Fruit fly (Drosophila melanogaster) whole organism, prepupa: ENCODE data around the gene CG2818.
A peak's percentile ranks its signal among the peaks of the same experiment; 100 is the strongest.

Experiments
- Blimp-1 ChIP-seq: fragments of 200-800 bp; sonication (Bioruptor generic); optimal IDR thresholded peaks from 3 replicates; lab custom pipeline; 2017; ENCODE audit warnings: missing biosample characterization, missing genetic modification characterization, mild to moderate bottlenecking, moderate library complexity, missing genetic modification reagents
- CG10669 ChIP-seq: fragments of 200-800 bp; sonication (Bioruptor generic); optimal IDR thresholded peaks from 3 replicates; lab custom pipeline; 2018; ENCODE audit warnings: missing biosample characterization, mild to moderate bottlenecking, missing genetic modification characterization, moderate library complexity
- CG11294 ChIP-seq: fragments of 200-800 bp; sonication (Bioruptor generic); IDR thresholded peaks from 2 replicates; pipeline ENCODE4 v1.3.6; 2022; ENCODE audit warnings: missing biosample characterization, missing genetic modification characterization
- CG11762 ChIP-seq: fragments of 200-800 bp; sonication (Bioruptor generic); optimal IDR thresholded peaks from 3 replicates; lab custom pipeline; 2016; ENCODE audit warnings: missing biosample characterization, missing genetic modification characterization; ENCODE audit not compliant: insufficient read depth
- CG11902 ChIP-seq: fragments of 200-800 bp; sonication (Bioruptor generic); optimal IDR thresholded peaks from 3 replicates; lab custom pipeline; 2016; ENCODE audit warnings: missing biosample characterization, missing genetic modification characterization
- CG15336 ChIP-seq: fragments of 200-800 bp; sonication (Bioruptor generic); IDR thresholded peaks from 2 replicates; pipeline ENCODE4 v1.3.6; 2022; ENCODE audit warnings: missing biosample characterization, missing genetic modification characterization
- CG16779 ChIP-seq: fragments of 200-800 bp; sonication (Bioruptor generic); optimal IDR thresholded peaks from 3 replicates; lab custom pipeline; 2017; ENCODE audit warnings: missing biosample characterization, mild to moderate bottlenecking, missing genetic modification characterization
- CG32006 ChIP-seq: fragments of 200-800 bp; sonication (Bioruptor generic); optimal IDR thresholded peaks from 3 replicates; lab custom pipeline; 2017; ENCODE audit warnings: missing biosample characterization, mild to moderate bottlenecking, missing genetic modification characterization
- CG3919 ChIP-seq: fragments of 200-800 bp; sonication (Bioruptor generic); optimal IDR thresholded peaks from 3 replicates; lab custom pipeline; 2016; ENCODE audit warnings: missing biosample characterization, missing genetic modification characterization
- CG6163 ChIP-seq: fragments of 200-800 bp; sonication (Bioruptor generic); IDR thresholded peaks from 3 replicates; pipeline ENCODE4 v1.3.6; 2022; ENCODE audit warnings: missing biosample characterization, missing genetic modification characterization
- CG6276 ChIP-seq: fragments of 200-800 bp; sonication (Bioruptor generic); optimal IDR thresholded peaks from 2 replicates; lab custom pipeline; 2017; ENCODE audit warnings: missing biosample characterization, mild to moderate bottlenecking, missing genetic modification characterization
- CG6854 ChIP-seq: fragments of 200-800 bp; sonication (Bioruptor generic); optimal IDR thresholded peaks from 2 replicates; lab custom pipeline; 2017; ENCODE audit warnings: missing biosample characterization, mild to moderate bottlenecking, missing genetic modification characterization
- CG8119 ChIP-seq: fragments of 200-800 bp; sonication (Bioruptor generic); IDR thresholded peaks from 3 replicates; pipeline ENCODE4 v1.3.6; 2022; ENCODE audit warnings: missing biosample characterization, missing genetic modification characterization
- CG9139 ChIP-seq: fragments of 200-800 bp; sonication (Bioruptor generic); optimal IDR thresholded peaks from 3 replicates; lab custom pipeline; 2017; ENCODE audit warnings: missing biosample characterization, mild to moderate bottlenecking, missing genetic modification characterization
- Eip78C ChIP-seq: fragments of 200-800 bp; sonication (Bioruptor generic); peaks from one replicate; lab custom pipeline; 2016; ENCODE audit warnings: missing biosample characterization, missing genetic modification characterization
- Eip93F ChIP-seq: fragments of 200-800 bp; sonication (Bioruptor generic); optimal IDR thresholded peaks from 2 replicates; lab custom pipeline; 2016; ENCODE audit warnings: missing biosample characterization, mild to moderate bottlenecking, missing genetic modification characterization
- Ets96B ChIP-seq: fragments of 200-800 bp; optimal IDR thresholded peaks from 2 replicates; lab custom pipeline; 2019; ENCODE audit warnings: missing biosample characterization, mild to moderate bottlenecking, missing genetic modification characterization, moderate library complexity
- Gug ChIP-seq: fragments of 200-800 bp; sonication (Bioruptor generic); IDR thresholded peaks from 2 replicates; pipeline ENCODE4 v1.3.6; 2022; ENCODE audit warnings: missing biosample characterization, missing genetic modification characterization
- Hr38 ChIP-seq: sonication (Bioruptor generic); optimal IDR thresholded peaks from 2 replicates; lab custom pipeline; 2016; ENCODE audit warnings: missing biosample characterization, missing genetic modification characterization
- Hr4 ChIP-seq: fragments of 200-800 bp; sonication (Bioruptor generic); optimal IDR thresholded peaks from 3 replicates; lab custom pipeline; 2016; ENCODE audit warnings: missing biosample characterization, missing genetic modification characterization
- Smox ChIP-seq: fragments of 200-800 bp; sonication (Bioruptor generic); optimal IDR thresholded peaks from 3 replicates; lab custom pipeline; 2016; ENCODE audit warnings: missing biosample characterization, missing genetic modification characterization
- Sox102F ChIP-seq: fragments of 200-800 bp; sonication (Bioruptor generic); optimal IDR thresholded peaks from 2 replicates; lab custom pipeline; 2016; ENCODE audit warnings: missing biosample characterization, mild to moderate bottlenecking, missing genetic modification characterization
- Sox14 ChIP-seq: fragments of 200-800 bp; sonication (Bioruptor generic); optimal IDR thresholded peaks from 3 replicates; lab custom pipeline; 2016; ENCODE audit warnings: missing biosample characterization, missing genetic modification characterization
- Sox15 ChIP-seq: fragments of 200-800 bp; sonication (Bioruptor generic); optimal IDR thresholded peaks from 3 replicates; lab custom pipeline; 2016; ENCODE audit warnings: missing biosample characterization, missing genetic modification characterization
- achi ChIP-seq: fragments of 200-800 bp; sonication (Bioruptor generic); optimal IDR thresholded peaks from 3 replicates; lab custom pipeline; 2016; ENCODE audit warnings: missing biosample characterization, missing genetic modification characterization
- acj6 ChIP-seq: fragments of 200-800 bp; sonication (Bioruptor generic); optimal IDR thresholded peaks from 3 replicates; lab custom pipeline; 2016; ENCODE audit warnings: missing biosample characterization, missing genetic modification characterization
- dsx ChIP-seq: fragments of 200-800 bp; optimal IDR thresholded peaks from 3 replicates; lab custom pipeline; 2019; ENCODE audit warnings: missing biosample characterization, mild to moderate bottlenecking, missing genetic modification characterization, moderate library complexity; ENCODE audit not compliant: poor library complexity, severe bottlenecking
- esn ChIP-seq: fragments of 200-800 bp; sonication (Bioruptor generic); optimal IDR thresholded peaks from 2 replicates; lab custom pipeline; 2016; ENCODE audit warnings: missing biosample characterization, mild to moderate bottlenecking, missing genetic modification characterization, moderate library complexity
- fd59A ChIP-seq: fragments of 200-800 bp; sonication (Bioruptor generic); optimal IDR thresholded peaks from 2 replicates; lab custom pipeline; 2017; ENCODE audit warnings: missing biosample characterization, mild to moderate bottlenecking, missing genetic modification characterization, missing genetic modification reagents
- fd85E ChIP-seq: fragments of 200-800 bp; sonication (Bioruptor generic); optimal IDR thresholded peaks from 3 replicates; lab custom pipeline; 2016; ENCODE audit warnings: missing biosample characterization, missing genetic modification characterization
- fkh ChIP-seq: fragments of 200-800 bp; sonication (Bioruptor generic); optimal IDR thresholded peaks from 3 replicates; lab custom pipeline; 2017; ENCODE audit warnings: missing biosample characterization, mild to moderate bottlenecking, missing genetic modification characterization, moderate library complexity
- lz ChIP-seq: fragments of 200-800 bp; sonication (Bioruptor generic); optimal IDR thresholded peaks from 3 replicates; lab custom pipeline; 2016; ENCODE audit warnings: missing biosample characterization, missing genetic modification characterization
- net ChIP-seq: fragments of 200-800 bp; sonication (Bioruptor generic); optimal IDR thresholded peaks from 3 replicates; lab custom pipeline; 2016; ENCODE audit warnings: missing biosample characterization, missing genetic modification characterization
- salr ChIP-seq, 2 experiments: fragments of 200-800 bp; sonication (Bioruptor generic); optimal IDR thresholded peaks; 3 replicates each; lab custom pipeline; 2016 to 2018; ENCODE audit warnings: missing biosample characterization in 2 of 2, missing genetic modification characterization in 2 of 2, mild to moderate bottlenecking in 1 of 2
- spab ChIP-seq: fragments of 200-800 bp; sonication (Bioruptor generic); optimal IDR thresholded peaks from 2 replicates; lab custom pipeline; 2017; ENCODE audit warnings: missing biosample characterization, mild to moderate bottlenecking, missing genetic modification characterization, missing genetic modification reagents
- ss ChIP-seq, 2 experiments: fragments of 200-800 bp; sonication (Bioruptor generic); optimal IDR thresholded peaks; 2 replicates in 1 of 2; 3 replicates in 1 of 2; lab custom pipeline; 2017 to 2018; ENCODE audit warnings: mild to moderate bottlenecking in 2 of 2, missing biosample characterization in 2 of 2, missing genetic modification characterization in 2 of 2, moderate library complexity in 1 of 2
- svp ChIP-seq: fragments of 200-800 bp; sonication (Bioruptor generic); peaks from one replicate; lab custom pipeline; 2016; ENCODE audit warnings: missing biosample characterization, missing genetic modification characterization
- topi ChIP-seq: fragments of 200-800 bp; sonication (Bioruptor generic); optimal IDR thresholded peaks from 3 replicates; lab custom pipeline; 2016; ENCODE audit warnings: missing biosample characterization, missing genetic modification characterization
- vri ChIP-seq: fragments of 200-800 bp; sonication (Bioruptor generic); optimal IDR thresholded peaks from 3 replicates; lab custom pipeline; 2016; ENCODE audit warnings: missing biosample characterization, mild to moderate bottlenecking, missing genetic modification characterization

Gene CG2818

DNA sequence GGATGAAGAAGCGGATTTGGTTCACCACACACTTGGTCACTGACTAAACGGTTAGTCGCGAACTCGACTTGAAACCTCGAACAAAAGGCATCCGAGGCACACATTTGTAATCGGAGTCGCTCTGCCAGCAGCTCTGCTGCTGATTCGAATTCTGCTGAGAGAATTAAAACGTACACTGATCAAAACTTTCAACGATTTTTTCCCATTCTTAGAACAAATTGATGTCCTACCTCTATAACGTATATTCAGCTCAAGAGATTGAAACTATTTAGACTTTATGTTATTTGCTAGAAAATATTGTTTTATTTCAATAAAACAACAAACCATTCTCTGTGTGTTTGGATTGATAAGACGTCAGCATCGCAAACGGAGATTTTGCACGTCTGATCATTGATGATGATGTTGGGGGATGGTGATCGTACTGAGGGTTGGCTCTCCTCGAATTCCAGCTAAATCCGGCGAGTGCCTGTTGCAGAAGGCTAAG lies 7.7 kb upstream of the CG2818 start, which contains the start of gene CG31778 (continued):
- TF ChIP-seq achi (GFP tag; lab: Kevin White, UChicago) (peak; percentile 73), Blimp-1 (GFP tag; lab: Kevin White, UChicago) (peak; percentile 67), net (GFP tag; lab: Kevin White, UChicago) (peak; percentile 67), Eip78C (GFP tag; lab: Kevin White, UChicago) (peak; percentile 94), Sox102F (peak; percentile 92), CG6854 (GFP tag; lab: Kevin White, UChicago) (peak; percentile 35), Hr38 (no peak), CG11762 (GFP tag; lab: Kevin White, UChicago) (peak; percentile 48), esn (GFP tag; lab: Kevin White, UChicago) (peak; percentile 93), Ets96B (tag; lab: Kevin White, UChicago) (peak; percentile 79), fd59A (GFP tag; lab: Kevin White, UChicago) (peak; percentile 46), CG11294 (peak; percentile 65), vri (GFP tag; lab: Kevin White, UChicago) (peak; percentile 78), CG8119 (peak; percentile 67), Sox15 (GFP tag; lab: Kevin White, UChicago) (peak; percentile 58), CG32006 (peak; percentile 69), Sox14 (peak; percentile 88), CG10669 (GFP tag; lab: Kevin White, UChicago) (peak; percentile 73), CG11902 (GFP tag; lab: Kevin White, UChicago) (peak; percentile 60), salr (GFP tag; optimal IDR thresholded peaks at IDR 0.05; lab: Kevin White, UChicago) (peak; percentile 32 to 49), CG6276 (peak; percentile 61), Eip93F (GFP tag; lab: Kevin White, UChicago) (no peak), CG9139 (GFP tag; lab: Kevin White, UChicago) (no peak), spab (GFP tag; lab: Kevin White, UChicago) (peak; percentile 66), CG16779 (peak; percentile 62)

DNA sequence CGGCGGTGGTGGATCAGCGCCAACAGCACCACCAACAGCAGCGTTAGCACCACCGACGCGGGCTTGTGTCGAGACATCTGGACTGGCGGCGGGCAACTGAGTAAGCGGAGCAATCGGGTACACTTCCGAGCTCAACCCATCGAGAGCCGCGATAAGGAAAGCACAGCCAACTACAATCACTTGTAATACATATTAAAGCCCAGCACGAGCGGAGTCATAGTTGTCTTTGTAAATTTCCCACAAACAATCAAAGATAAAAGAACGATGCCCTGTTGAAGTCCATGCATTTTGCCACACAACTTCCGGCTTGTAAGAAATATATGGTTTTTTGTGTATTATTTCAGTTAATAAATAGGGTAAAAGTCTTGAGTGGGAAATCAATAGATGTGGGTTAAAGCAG lies 6.2 kb upstream of the CG2818 start, which contains the start of gene CG31777:
CG31777 (minus strand) TSS at position 101 of the 400 bp plus-strand sequence.
- peak; percentile 71 for TF ChIP-seq svp (GFP tag; lab: Kevin White, UChicago)
- TF ChIP-seq achi (GFP tag; lab: Kevin White, UChicago), result no peak

DNA sequence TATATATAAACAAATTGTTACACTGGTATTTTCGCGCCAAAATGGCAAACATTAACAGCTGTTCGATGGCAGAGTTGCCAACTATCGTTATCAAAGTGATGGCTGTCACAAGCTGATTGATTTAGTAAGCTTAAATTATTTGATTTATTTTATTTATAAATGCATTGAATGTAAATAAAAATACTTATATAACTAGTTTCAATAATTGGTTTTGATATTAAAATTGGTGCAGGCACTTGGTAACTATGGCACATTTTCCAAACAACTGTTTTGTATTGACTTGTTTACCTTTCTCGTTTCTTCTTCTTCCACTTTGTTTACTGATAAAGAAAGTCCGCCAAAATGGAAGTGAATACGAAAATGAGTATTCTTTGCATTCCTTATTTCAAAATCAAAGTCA lies 1.5 kb upstream of the CG2818 start, which contains the start of gene cutlet:
cutlet (minus strand) TSS at position 84 of the 400 bp plus-strand sequence.
- no peak for TF ChIP-seq Hr4
- peak; percentile 93 for TF ChIP-seq fkh (GFP tag; lab: Kevin White, UChicago)
- TF ChIP-seq CG32006, result no peak
- TF ChIP-seq Smox (GFP tag; lab: Kevin White, UChicago), result peak; percentile 16
- TF ChIP-seq topi (GFP tag; lab: Kevin White, UChicago), result no peak
- TF ChIP-seq vri (GFP tag; lab: Kevin White, UChicago), result no peak
- TF ChIP-seq achi (GFP tag; lab: Kevin White, UChicago), result peak; percentile 36
- TF ChIP-seq CG6854 (GFP tag; lab: Kevin White, UChicago), result no peak
- no peak for TF ChIP-seq spab (GFP tag; lab: Kevin White, UChicago)
- TF ChIP-seq fd85E (GFP tag; lab: Kevin White, UChicago), result no peak
- TF ChIP-seq CG6163 (GFP tag; lab: Robert Waterston, UW), result no peak
- peak; percentile 63 for TF ChIP-seq svp (GFP tag; lab: Kevin White, UChicago)
- TF ChIP-seq net (GFP tag; lab: Kevin White, UChicago), result no peak
- TF ChIP-seq Sox14, result no peak
- TF ChIP-seq Gug (GFP tag; lab: Robert Waterston, UW), result no peak
- no peak for TF ChIP-seq Blimp-1 (GFP tag; lab: Kevin White, UChicago)
- TF ChIP-seq acj6, result no peak
- TF ChIP-seq CG11762 (GFP tag; lab: Kevin White, UChicago), result no peak
- no peak for TF ChIP-seq CG9139 (GFP tag; lab: Kevin White, UChicago)
- TF ChIP-seq esn (GFP tag; lab: Kevin White, UChicago), result no peak
- no peak for TF ChIP-seq CG16779
- TF ChIP-seq ss (GFP tag; optimal IDR thresholded peaks at IDR 0.05; lab: Kevin White, UChicago), result no peak
- no peak for TF ChIP-seq dsx
- no peak for TF ChIP-seq CG8119
- TF ChIP-seq CG15336, result no peak
- TF ChIP-seq lz (GFP tag; lab: Kevin White, UChicago), result no peak
- peak; percentile 54 for TF ChIP-seq Eip78C (GFP tag; lab: Kevin White, UChicago)
- no peak for TF ChIP-seq CG11902 (GFP tag; lab: Kevin White, UChicago)
- TF ChIP-seq CG3919 (GFP tag; lab: Kevin White, UChicago), result no peak
